Fruit fly (Drosophila melanogaster) whole organism, prepupa: ENCODE measurements around the gene CG7069.

ENCODE experiments used
- Blimp-1 ChIP-seq: fragments of 200-800 bp; sonication (Bioruptor generic); optimal IDR thresholded peaks from 3 replicates; lab custom pipeline; 2017; ENCODE audit warnings: missing biosample characterization, missing genetic modification characterization, mild to moderate bottlenecking, moderate library complexity, missing genetic modification reagents
- CG11294 ChIP-seq: fragments of 200-800 bp; sonication (Bioruptor generic); IDR thresholded peaks from 2 replicates; pipeline ENCODE4 v1.3.6; 2022; ENCODE audit warnings: missing biosample characterization, missing genetic modification characterization
- CG11762 ChIP-seq: fragments of 200-800 bp; sonication (Bioruptor generic); optimal IDR thresholded peaks from 3 replicates; lab custom pipeline; 2016; ENCODE audit warnings: missing biosample characterization, missing genetic modification characterization; ENCODE audit not compliant: insufficient read depth
- CG15336 ChIP-seq: fragments of 200-800 bp; sonication (Bioruptor generic); IDR thresholded peaks from 2 replicates; pipeline ENCODE4 v1.3.6; 2022; ENCODE audit warnings: missing biosample characterization, missing genetic modification characterization
- CG1621 ChIP-seq: fragments of 200-800 bp; sonication (Bioruptor generic); optimal IDR thresholded peaks from 3 replicates; lab custom pipeline; 2018; ENCODE audit warnings: missing biosample characterization, mild to moderate bottlenecking, missing genetic modification characterization
- CG3032 ChIP-seq: fragments of 200-800 bp; optimal IDR thresholded peaks from 2 replicates; lab custom pipeline; 2019; ENCODE audit warnings: missing biosample characterization, mild to moderate bottlenecking, missing genetic modification characterization, moderate library complexity
- CG32006 ChIP-seq: fragments of 200-800 bp; sonication (Bioruptor generic); optimal IDR thresholded peaks from 3 replicates; lab custom pipeline; 2017; ENCODE audit warnings: missing biosample characterization, mild to moderate bottlenecking, missing genetic modification characterization
- CG4318 ChIP-seq: fragments of 200-800 bp; sonication (Bioruptor generic); optimal IDR thresholded peaks from 3 replicates; lab custom pipeline; 2017; ENCODE audit warnings: missing biosample characterization, mild to moderate bottlenecking, missing genetic modification characterization
- CG6163 ChIP-seq: fragments of 200-800 bp; sonication (Bioruptor generic); IDR thresholded peaks from 3 replicates; pipeline ENCODE4 v1.3.6; 2022; ENCODE audit warnings: missing biosample characterization, missing genetic modification characterization
- CG6276 ChIP-seq: fragments of 200-800 bp; sonication (Bioruptor generic); optimal IDR thresholded peaks from 2 replicates; lab custom pipeline; 2017; ENCODE audit warnings: missing biosample characterization, mild to moderate bottlenecking, missing genetic modification characterization
- CG6808 ChIP-seq: fragments of 200-800 bp; sonication (Bioruptor generic); optimal IDR thresholded peaks from 3 replicates; lab custom pipeline; 2017; ENCODE audit warnings: missing biosample characterization, missing genetic modification characterization, mild to moderate bottlenecking, moderate library complexity, missing genetic modification reagents
- CG7368 ChIP-seq: fragments of 200-800 bp; sonication (Bioruptor generic); optimal IDR thresholded peaks from 3 replicates; lab custom pipeline; 2016; ENCODE audit warnings: missing biosample characterization, missing genetic modification characterization
- CG8119 ChIP-seq: fragments of 200-800 bp; sonication (Bioruptor generic); IDR thresholded peaks from 3 replicates; pipeline ENCODE4 v1.3.6; 2022; ENCODE audit warnings: missing biosample characterization, missing genetic modification characterization
- CG8319 ChIP-seq: fragments of 200-800 bp; sonication (Bioruptor generic); optimal IDR thresholded peaks from 3 replicates; lab custom pipeline; 2016; ENCODE audit warnings: missing biosample characterization, missing genetic modification characterization
- CG8632 ChIP-seq: fragments of 200-800 bp; sonication (Bioruptor generic); optimal IDR thresholded peaks from 3 replicates; lab custom pipeline; 2016; ENCODE audit warnings: missing biosample characterization, missing genetic modification characterization
- CG9139 ChIP-seq: fragments of 200-800 bp; sonication (Bioruptor generic); optimal IDR thresholded peaks from 3 replicates; lab custom pipeline; 2017; ENCODE audit warnings: missing biosample characterization, mild to moderate bottlenecking, missing genetic modification characterization
- Ets96B ChIP-seq: fragments of 200-800 bp; optimal IDR thresholded peaks from 2 replicates; lab custom pipeline; 2019; ENCODE audit warnings: missing biosample characterization, mild to moderate bottlenecking, missing genetic modification characterization, moderate library complexity
- Gug ChIP-seq: fragments of 200-800 bp; sonication (Bioruptor generic); IDR thresholded peaks from 2 replicates; pipeline ENCODE4 v1.3.6; 2022; ENCODE audit warnings: missing biosample characterization, missing genetic modification characterization
- Hr4 ChIP-seq: fragments of 200-800 bp; sonication (Bioruptor generic); optimal IDR thresholded peaks from 3 replicates; lab custom pipeline; 2016; ENCODE audit warnings: missing biosample characterization, missing genetic modification characterization
- OdsH ChIP-seq: fragments of 200-800 bp; sonication (Bioruptor generic); optimal IDR thresholded peaks from 3 replicates; lab custom pipeline; 2016; ENCODE audit warnings: missing biosample characterization, missing genetic modification characterization
- Smox ChIP-seq: fragments of 200-800 bp; sonication (Bioruptor generic); optimal IDR thresholded peaks from 3 replicates; lab custom pipeline; 2016; ENCODE audit warnings: missing biosample characterization, missing genetic modification characterization
- Sox102F ChIP-seq: fragments of 200-800 bp; sonication (Bioruptor generic); optimal IDR thresholded peaks from 2 replicates; lab custom pipeline; 2016; ENCODE audit warnings: missing biosample characterization, mild to moderate bottlenecking, missing genetic modification characterization
- Sox15 ChIP-seq: fragments of 200-800 bp; sonication (Bioruptor generic); optimal IDR thresholded peaks from 3 replicates; lab custom pipeline; 2016; ENCODE audit warnings: missing biosample characterization, missing genetic modification characterization
- achi ChIP-seq: fragments of 200-800 bp; sonication (Bioruptor generic); optimal IDR thresholded peaks from 3 replicates; lab custom pipeline; 2016; ENCODE audit warnings: missing biosample characterization, missing genetic modification characterization
- acj6 ChIP-seq: fragments of 200-800 bp; sonication (Bioruptor generic); optimal IDR thresholded peaks from 3 replicates; lab custom pipeline; 2016; ENCODE audit warnings: missing biosample characterization, missing genetic modification characterization
- cyc ChIP-seq: fragments of 200-800 bp; sonication (Bioruptor generic); optimal IDR thresholded peaks from 3 replicates; lab custom pipeline; 2016; ENCODE audit warnings: missing biosample characterization, missing genetic modification characterization
- dsx ChIP-seq: fragments of 200-800 bp; optimal IDR thresholded peaks from 3 replicates; lab custom pipeline; 2019; ENCODE audit warnings: missing biosample characterization, mild to moderate bottlenecking, missing genetic modification characterization, moderate library complexity; ENCODE audit not compliant: poor library complexity, severe bottlenecking
- eg ChIP-seq: fragments of 200-800 bp; sonication (Bioruptor generic); IDR thresholded peaks from 3 replicates; pipeline ENCODE4 v1.3.6; 2022; ENCODE audit warnings: missing biosample characterization, missing genetic modification characterization
- fd59A ChIP-seq: fragments of 200-800 bp; sonication (Bioruptor generic); optimal IDR thresholded peaks from 2 replicates; lab custom pipeline; 2017; ENCODE audit warnings: missing biosample characterization, mild to moderate bottlenecking, missing genetic modification characterization, missing genetic modification reagents
- fd85E ChIP-seq: fragments of 200-800 bp; sonication (Bioruptor generic); optimal IDR thresholded peaks from 3 replicates; lab custom pipeline; 2016; ENCODE audit warnings: missing biosample characterization, missing genetic modification characterization
- fkh ChIP-seq: fragments of 200-800 bp; sonication (Bioruptor generic); optimal IDR thresholded peaks from 3 replicates; lab custom pipeline; 2017; ENCODE audit warnings: missing biosample characterization, mild to moderate bottlenecking, missing genetic modification characterization, moderate library complexity
- lz ChIP-seq: fragments of 200-800 bp; sonication (Bioruptor generic); optimal IDR thresholded peaks from 3 replicates; lab custom pipeline; 2016; ENCODE audit warnings: missing biosample characterization, missing genetic modification characterization
- pdm3 ChIP-seq: fragments of 200-800 bp; sonication (Bioruptor generic); optimal IDR thresholded peaks from 3 replicates; lab custom pipeline; 2016; ENCODE audit warnings: missing biosample characterization, missing genetic modification characterization
- salr ChIP-seq, 2 experiments: fragments of 200-800 bp; sonication (Bioruptor generic); optimal IDR thresholded peaks; 3 replicates each; lab custom pipeline; 2016 to 2018; ENCODE audit warnings: missing biosample characterization in 2 of 2, missing genetic modification characterization in 2 of 2, mild to moderate bottlenecking in 1 of 2
- svp ChIP-seq: fragments of 200-800 bp; sonication (Bioruptor generic); peaks from one replicate; lab custom pipeline; 2016; ENCODE audit warnings: missing biosample characterization, missing genetic modification characterization
- vri ChIP-seq: fragments of 200-800 bp; sonication (Bioruptor generic); optimal IDR thresholded peaks from 3 replicates; lab custom pipeline; 2016; ENCODE audit warnings: missing biosample characterization, mild to moderate bottlenecking, missing genetic modification characterization

CG7069 gene

dm6 chr3R:22400246-22400645 lies 27.6 kb downstream of the CG7069 start (continued):
- TF ChIP-seq CG3032 (tag; lab: Kevin White, UChicago) (peak; percentile 50), CG7368 (GFP tag; lab: Kevin White, UChicago) (peak; percentile 8), Sox15 (GFP tag; lab: Kevin White, UChicago) (no peak), Hr4 (no peak), fd59A (GFP tag; lab: Kevin White, UChicago) (no peak), vri (GFP tag; lab: Kevin White, UChicago) (no peak), CG8319 (GFP tag; lab: Kevin White, UChicago) (peak; percentile 1), Ets96B (tag; lab: Kevin White, UChicago) (peak; percentile 38), Gug (peak; percentile 62; the same call in 1 of the 2 replicates)

DNA sequence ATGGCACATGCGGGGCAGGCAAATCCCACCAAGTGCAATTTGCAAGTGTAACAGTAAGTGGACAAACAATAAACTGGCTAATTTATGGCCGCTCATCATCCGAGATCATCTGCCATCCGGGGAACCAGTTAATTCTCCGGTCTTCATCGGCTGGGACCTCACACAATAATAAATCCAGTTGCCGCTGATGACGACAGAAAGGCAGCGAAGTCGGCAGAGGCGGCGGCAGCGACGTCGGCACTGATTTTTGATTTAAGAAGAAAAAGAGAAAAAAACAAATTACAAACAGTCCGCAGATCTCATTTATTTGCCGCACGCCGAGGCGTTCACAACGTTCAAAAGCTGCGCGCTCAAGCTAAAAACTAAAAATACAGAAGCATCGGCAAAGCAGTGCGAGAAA lies 29.7 kb downstream of the CG7069 start, which contains the start of gene CG13856:
CG13856 (plus strand) TSS at position 301 of the 400 bp plus-strand sequence.
- TF ChIP-seq eg (GFP tag; lab: Robert Waterston, UW) (no peak), CG9139 (GFP tag; lab: Kevin White, UChicago) (no peak), fkh (GFP tag; lab: Kevin White, UChicago) (no peak), CG4318 (GFP tag; lab: Kevin White, UChicago) (no peak), CG15336 (GFP tag; lab: Robert Waterston, UW) (no peak), salr (GFP tag; optimal IDR thresholded peaks at IDR 0.05; lab: Kevin White, UChicago) (no peak), Blimp-1 (GFP tag; lab: Kevin White, UChicago) (no peak), CG8632 (GFP tag; lab: Kevin White, UChicago) (no peak), CG11762 (no peak), pdm3 (GFP tag; lab: Kevin White, UChicago) (no peak), OdsH (no peak), CG32006 (no peak), Smox (GFP tag; lab: Kevin White, UChicago) (no peak), Ets96B (tag; lab: Kevin White, UChicago) (no peak), CG11294 (GFP tag; lab: Robert Waterston, UW) (no peak), cyc (GFP tag; lab: Kevin White, UChicago) (no peak), dsx (GFP tag; lab: Kevin White, UChicago) (no peak), svp (no peak)

- TF ChIP-seq CG8119 (GFP tag; lab: Robert Waterston, UW) (no peak), eg (GFP tag; lab: Robert Waterston, UW) (no peak), svp (no peak), fd59A (GFP tag; lab: Kevin White, UChicago) (no peak), fd85E (GFP tag; lab: Kevin White, UChicago) (no peak), CG6163 (GFP tag; lab: Robert Waterston, UW) (no peak), Hr4 (no peak), pdm3 (GFP tag; lab: Kevin White, UChicago) (no peak), Gug (no peak), CG6276 (GFP tag; lab: Kevin White, UChicago) (no peak), CG6808 (GFP tag; lab: Kevin White, UChicago) (no peak), CG1621 (tag; lab: Kevin White, UChicago) (no peak), CG8632 (GFP tag; lab: Kevin White, UChicago) (no peak), lz (GFP tag; lab: Kevin White, UChicago) (no peak), acj6 (no peak), achi (GFP tag; lab: Kevin White, UChicago) (no peak), Smox (GFP tag; lab: Kevin White, UChicago) (no peak), CG7368 (GFP tag; lab: Kevin White, UChicago) (no peak), Sox102F (no peak)
Observed at dm6 chr3R:22405639-22406038, 33.0 kb downstream of the CG7069 start, which contains the start of gene CG13855. CG13855 (plus strand) TSS chr3R:22405939.
